Worm (Caenorhabditis elegans) whole organism, young adult: Measurements from ENCODE around the gene skpt-1.

ENCODE experiments used
- C06A6.2 ChIP-seq: fragments of 200-800 bp; sonication (Bioruptor generic); conservative IDR thresholded peaks from 2 replicates; pipeline ENCODE4 v1.3.6; 2022; ENCODE audit warnings: missing genetic modification characterization, missing compliant biosample characterization
- F23B12.7 ChIP-seq: sonication (generic microtip); optimal IDR thresholded peaks from 2 replicates; lab custom pipeline; 2017; ENCODE audit warnings: missing genetic modification characterization, mild to moderate bottlenecking, missing compliant biosample characterization, antibody characterized with exemption, moderate library complexity; ENCODE audit not compliant: insufficient read depth
- F37B4.10 ChIP-seq: fragments of 200-800 bp; sonication (Bioruptor generic); IDR thresholded peaks from 2 replicates; pipeline ENCODE4 v1.3.6; 2022; ENCODE audit warnings: missing genetic modification characterization, missing compliant biosample characterization
- F49E8.2 ChIP-seq: sonication (generic microtip); optimal IDR thresholded peaks from 3 replicates; lab custom pipeline; 2017; ENCODE audit warnings: missing genetic modification characterization, mild to moderate bottlenecking, missing compliant biosample characterization, antibody characterized with exemption, moderate library complexity; ENCODE audit not compliant: insufficient read depth
- F57A8.1 ChIP-seq: fragments of 200-800 bp; sonication (Bioruptor generic); optimal IDR thresholded peaks from 2 replicates; lab custom pipeline; 2018; ENCODE audit warnings: mild to moderate bottlenecking, missing genetic modification characterization, moderate library complexity, missing compliant biosample characterization
- T26A5.8 ChIP-seq: sonication (generic microtip); optimal IDR thresholded peaks from 2 replicates; lab custom pipeline; 2016; ENCODE audit warnings: missing genetic modification characterization, missing compliant biosample characterization
- Y53F4B.3 ChIP-seq: fragments of 200-800 bp; sonication (Bioruptor generic); IDR thresholded peaks from 2 replicates; pipeline ENCODE4 v1.3.6; 2022; ENCODE audit warnings: missing genetic modification reagents, missing genetic modification characterization, missing compliant biosample characterization
- ama-1 ChIP-seq, 3 experiments: fragments of 150-350 bp in 1 of 3; sonication (generic microtip) in 2 of 3; optimal IDR thresholded peaks; 2 replicates each; lab custom pipeline; 2014 to 2018; ENCODE audit warnings: missing biosample characterization in 2 of 3, missing genetic modification characterization in 2 of 3, missing genetic modification reagents in 2 of 3
- attf-5 ChIP-seq: fragments of 200-800 bp; sonication (Bioruptor generic); optimal IDR thresholded peaks from 2 replicates; lab custom pipeline; 2018; ENCODE audit warnings: mild to moderate bottlenecking, missing genetic modification characterization, missing compliant biosample characterization
- bed-1 ChIP-seq: fragments of 200-800 bp; sonication (Bioruptor generic); IDR thresholded peaks from 2 replicates; pipeline ENCODE4 v1.3.6; 2022; ENCODE audit warnings: missing genetic modification reagents, missing genetic modification characterization, missing compliant biosample characterization
- ccch-3 ChIP-seq: fragments of 200-800 bp; sonication (Bioruptor generic); optimal IDR thresholded peaks from 2 replicates; lab custom pipeline; 2018; ENCODE audit warnings: mild to moderate bottlenecking, missing genetic modification characterization, missing compliant biosample characterization
- efl-1 ChIP-seq: fragments of 150-350 bp; optimal IDR thresholded peaks from 2 replicates; lab custom pipeline; 2014; ENCODE audit warnings: missing biosample characterization, missing genetic modification reagents, missing genetic modification characterization
- hmg-1.2 ChIP-seq: fragments of 200-800 bp; sonication (Bioruptor generic); IDR thresholded peaks from 2 replicates; pipeline ENCODE4 v1.3.6; 2022; ENCODE audit warnings: missing genetic modification reagents, missing genetic modification characterization, missing compliant biosample characterization
- hrde-1 ChIP-seq: sonication (generic microtip); optimal IDR thresholded peaks from 2 replicates; lab custom pipeline; 2016; ENCODE audit warnings: missing genetic modification characterization, mild to moderate bottlenecking, missing compliant biosample characterization, moderate library complexity, missing genotype, missing genetic modification reagents, borderline replicate concordance
- lin-54 ChIP-seq: fragments of 200-800 bp; sonication (Bioruptor generic); optimal IDR thresholded peaks from 2 replicates; lab custom pipeline; 2018; ENCODE audit warnings: mild to moderate bottlenecking, missing genetic modification characterization, missing compliant biosample characterization
- mcd-1 ChIP-seq: fragments of 200-800 bp; sonication (Bioruptor generic); IDR thresholded peaks from 2 replicates; pipeline ENCODE4 v1.3.6; 2022; ENCODE audit warnings: missing genetic modification reagents, missing genetic modification characterization, missing compliant biosample characterization
- nhr-27 ChIP-seq: fragments of 200-800 bp; sonication (Bioruptor generic); optimal IDR thresholded peaks from 2 replicates; lab custom pipeline; 2018; ENCODE audit warnings: mild to moderate bottlenecking, missing genetic modification characterization, moderate library complexity, missing compliant biosample characterization
- nhr-80 ChIP-seq: sonication (generic microtip); optimal IDR thresholded peaks from 2 replicates; lab custom pipeline; 2016; ENCODE audit warnings: missing genetic modification characterization, missing compliant biosample characterization
- pbrm-1 ChIP-seq: fragments of 200-800 bp; sonication (Bioruptor generic); IDR thresholded peaks from 2 replicates; pipeline ENCODE4 v1.3.6; 2022; ENCODE audit warnings: missing genetic modification reagents, missing genetic modification characterization, missing compliant biosample characterization
- rcor-1 ChIP-seq: fragments of 200-800 bp; sonication (Bioruptor generic); IDR thresholded peaks from 2 replicates; pipeline ENCODE4 v1.3.6; 2022; ENCODE audit warnings: missing genetic modification reagents, missing genetic modification characterization, missing compliant biosample characterization
- rpc-1 ChIP-seq, 2 experiments: fragments of 150-350 bp in 1 of 2; sonication (generic microtip) in 1 of 2; optimal IDR thresholded peaks; 2 replicates each; lab custom pipeline; 2014 to 2018; ENCODE audit warnings: missing biosample characterization in 1 of 2, missing genetic modification characterization in 1 of 2, missing genetic modification reagents in 1 of 2, missing genotype in 1 of 2
- snpc-4 ChIP-seq, 5 experiments: fragments of 150-350 bp in 1 of 5; sonication (generic microtip) in 4 of 5; optimal IDR thresholded peaks; 2 replicates each; lab custom pipeline; 2014 to 2018; ENCODE audit warnings: missing genetic modification characterization in 5 of 5, missing biosample characterization in 3 of 5, antibody characterized with exemption in 2 of 5, mild to moderate bottlenecking in 2 of 5, missing compliant biosample characterization in 2 of 5, missing genotype in 2 of 5, moderate library complexity in 2 of 5, missing genetic modification reagents in 1 of 5

The skpt-1 gene

DNA sequence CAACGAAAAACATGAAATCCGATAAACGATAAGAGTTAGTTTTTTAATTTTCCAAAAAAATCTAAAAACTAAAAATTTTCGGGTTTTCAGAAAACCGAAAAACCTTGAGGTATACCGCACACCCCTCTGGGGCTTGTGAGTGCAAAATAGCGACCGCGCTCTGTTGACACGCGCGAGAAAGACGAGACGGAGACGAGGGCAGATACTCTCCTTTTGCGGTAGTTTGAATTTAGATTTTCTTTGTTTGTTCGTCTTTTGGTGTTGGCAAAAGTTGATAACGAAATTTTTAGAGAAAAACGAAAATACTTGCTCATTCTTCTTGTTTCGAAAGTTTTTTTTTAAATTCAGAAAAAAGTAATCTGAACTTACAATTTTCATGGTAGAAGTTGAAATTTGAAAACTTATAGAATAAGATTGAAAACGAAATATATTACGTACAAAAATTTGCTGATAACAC lies 42.5 kb downstream of the skpt-1 start, which contains the start of the genes W03A5.2 and Y32H12A.8:
Gene W03A5.2, plus strand, starts transcription at position 407 of the 457 bp plus-strand sequence.
Gene Y32H12A.8, minus strand, starts transcription at position 410 of the 457 bp plus-strand sequence.
- TF ChIP-seq F23B12.7 (tag; lab: Kevin White, UChicago) (peak; percentile 15), ama-1 (optimal IDR thresholded peaks at IDR 0.05; lab: Kevin White, UChicago) (no peak), ama-1 (GFP tag; optimal IDR thresholded peaks at IDR 0.05; lab: Kevin White, UChicago) (no peak), bed-1 (no peak), mcd-1 (peak; percentile 54), efl-1 (GFP tag; lab: Kevin White, UChicago) (peak; percentile 31), F37B4.10 (GFP tag; lab: Robert Waterston, UW) (no peak), hmg-1.2 (GFP tag; lab: Robert Waterston, UW) (peak; percentile 40; the same call in 1 of the 2 replicates), nhr-80 (tag; lab: Kevin White, UChicago) (peak; percentile 4), attf-5 (GFP tag; lab: Kevin White, UChicago) (peak; percentile 64), F49E8.2 (tag; lab: Kevin White, UChicago) (no peak), lin-54 (GFP tag; lab: Kevin White, UChicago) (peak; percentile 1)

DNA sequence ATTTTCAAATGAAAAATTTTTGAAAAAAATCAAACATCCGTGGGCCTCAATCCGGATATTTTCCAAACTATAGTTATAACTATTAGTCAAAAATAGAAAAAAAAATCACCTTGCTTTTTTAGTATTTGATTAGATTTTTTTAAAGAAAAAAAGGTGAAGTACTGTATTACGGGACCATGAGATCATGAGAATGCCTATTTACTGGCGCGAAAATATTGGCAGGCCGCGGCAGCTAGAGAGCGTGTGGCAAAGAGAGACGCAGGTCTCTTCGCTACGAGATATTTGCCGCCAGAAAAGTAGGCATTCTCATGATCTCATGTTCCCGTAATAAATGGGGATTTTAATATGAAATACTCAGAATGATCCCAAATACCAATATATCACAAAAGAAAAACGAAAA lies 43.2 kb downstream of the skpt-1 start:
- TF ChIP-seq Y53F4B.3 (GFP tag; lab: Robert Waterston, UW) (no peak), hmg-1.2 (GFP tag; lab: Robert Waterston, UW) (peak; percentile 53; the same call in 1 of the 2 replicates)

DNA sequence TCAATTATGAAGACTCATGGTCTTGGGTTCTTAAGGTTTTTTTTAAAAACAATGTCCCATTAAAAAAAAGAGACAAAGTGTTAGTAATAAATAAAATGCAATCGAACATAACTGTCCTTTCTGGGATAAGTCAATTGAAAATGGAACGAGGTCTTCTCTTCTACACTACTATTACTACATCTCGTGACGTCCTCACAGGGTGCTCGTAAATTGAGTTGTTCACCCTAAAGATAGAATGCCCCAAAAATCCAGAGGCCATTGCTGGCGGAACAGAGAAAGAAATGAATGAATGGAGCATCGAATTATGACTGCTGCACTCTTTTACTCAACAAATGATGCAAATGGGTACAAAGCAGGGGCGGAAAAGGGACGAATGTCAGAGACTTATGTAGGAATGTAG lies 45.8 kb downstream of the skpt-1 start:
- TF ChIP-seq ccch-3 (GFP tag; lab: Kevin White, UChicago) (no peak), C06A6.2 (GFP tag; lab: Robert Waterston, UW) (no peak), rcor-1 (GFP tag; lab: Robert Waterston, UW) (no peak), snpc-4 (GFP tag; optimal IDR thresholded peaks at IDR 0.05; lab: Kevin White, UChicago) (no peak), snpc-4 (tag; optimal IDR thresholded peaks at IDR 0.05; lab: Kevin White, UChicago) (no peak), F57A8.1 (GFP tag; lab: Kevin White, UChicago) (no peak), pbrm-1 (GFP tag; lab: Robert Waterston, UW) (no peak), T26A5.8 (tag; lab: Kevin White, UChicago) (no peak), efl-1 (GFP tag; lab: Kevin White, UChicago) (no peak), nhr-27 (tag; lab: Kevin White, UChicago) (no peak), rpc-1 (optimal IDR thresholded peaks at IDR 0.05; lab: Kevin White, UChicago) (no peak), rpc-1 (tag; optimal IDR thresholded peaks at IDR 0.05; lab: Kevin White, UChicago) (no peak), hrde-1 (no peak)
